Fruit fly (Drosophila melanogaster) whole organism, prepupa: Measurements from ENCODE around the gene CG42371.

ENCODE experiments used
- Blimp-1 ChIP-seq: fragments of 200-800 bp; sonication (Bioruptor generic); optimal IDR thresholded peaks from 3 replicates; lab custom pipeline; 2017; ENCODE audit warnings: missing biosample characterization, missing genetic modification characterization, mild to moderate bottlenecking, moderate library complexity, missing genetic modification reagents
- CG10631 ChIP-seq: fragments of 200-800 bp; sonication (Bioruptor generic); optimal IDR thresholded peaks from 2 replicates; lab custom pipeline; 2016; ENCODE audit warnings: missing biosample characterization, missing genetic modification characterization
- CG10669 ChIP-seq: fragments of 200-800 bp; sonication (Bioruptor generic); optimal IDR thresholded peaks from 3 replicates; lab custom pipeline; 2018; ENCODE audit warnings: missing biosample characterization, mild to moderate bottlenecking, missing genetic modification characterization, moderate library complexity
- CG11294 ChIP-seq: fragments of 200-800 bp; sonication (Bioruptor generic); IDR thresholded peaks from 2 replicates; pipeline ENCODE4 v1.3.6; 2022; ENCODE audit warnings: missing biosample characterization, missing genetic modification characterization
- CG11762 ChIP-seq: fragments of 200-800 bp; sonication (Bioruptor generic); optimal IDR thresholded peaks from 3 replicates; lab custom pipeline; 2016; ENCODE audit warnings: missing biosample characterization, missing genetic modification characterization; ENCODE audit not compliant: insufficient read depth
- CG11902 ChIP-seq: fragments of 200-800 bp; sonication (Bioruptor generic); optimal IDR thresholded peaks from 3 replicates; lab custom pipeline; 2016; ENCODE audit warnings: missing biosample characterization, missing genetic modification characterization
- CG15336 ChIP-seq: fragments of 200-800 bp; sonication (Bioruptor generic); IDR thresholded peaks from 2 replicates; pipeline ENCODE4 v1.3.6; 2022; ENCODE audit warnings: missing biosample characterization, missing genetic modification characterization
- CG1621 ChIP-seq: fragments of 200-800 bp; sonication (Bioruptor generic); optimal IDR thresholded peaks from 3 replicates; lab custom pipeline; 2018; ENCODE audit warnings: missing biosample characterization, mild to moderate bottlenecking, missing genetic modification characterization
- CG3032 ChIP-seq: fragments of 200-800 bp; optimal IDR thresholded peaks from 2 replicates; lab custom pipeline; 2019; ENCODE audit warnings: missing biosample characterization, mild to moderate bottlenecking, missing genetic modification characterization, moderate library complexity
- CG32006 ChIP-seq: fragments of 200-800 bp; sonication (Bioruptor generic); optimal IDR thresholded peaks from 3 replicates; lab custom pipeline; 2017; ENCODE audit warnings: missing biosample characterization, mild to moderate bottlenecking, missing genetic modification characterization
- CG34406 ChIP-seq: fragments of 200-800 bp; sonication (Bioruptor generic); optimal IDR thresholded peaks from 3 replicates; lab custom pipeline; 2016; ENCODE audit warnings: missing biosample characterization, missing genetic modification characterization
- CG3919 ChIP-seq: fragments of 200-800 bp; sonication (Bioruptor generic); optimal IDR thresholded peaks from 3 replicates; lab custom pipeline; 2016; ENCODE audit warnings: missing biosample characterization, missing genetic modification characterization
- CG4318 ChIP-seq: fragments of 200-800 bp; sonication (Bioruptor generic); optimal IDR thresholded peaks from 3 replicates; lab custom pipeline; 2017; ENCODE audit warnings: missing biosample characterization, mild to moderate bottlenecking, missing genetic modification characterization
- CG6163 ChIP-seq: fragments of 200-800 bp; sonication (Bioruptor generic); IDR thresholded peaks from 3 replicates; pipeline ENCODE4 v1.3.6; 2022; ENCODE audit warnings: missing biosample characterization, missing genetic modification characterization
- CG6276 ChIP-seq: fragments of 200-800 bp; sonication (Bioruptor generic); optimal IDR thresholded peaks from 2 replicates; lab custom pipeline; 2017; ENCODE audit warnings: missing biosample characterization, mild to moderate bottlenecking, missing genetic modification characterization
- CG6792 ChIP-seq: fragments of 200-800 bp; sonication (Bioruptor generic); optimal IDR thresholded peaks from 3 replicates; lab custom pipeline; 2016; ENCODE audit warnings: missing biosample characterization, missing genetic modification characterization
- CG6808 ChIP-seq: fragments of 200-800 bp; sonication (Bioruptor generic); optimal IDR thresholded peaks from 3 replicates; lab custom pipeline; 2017; ENCODE audit warnings: missing biosample characterization, missing genetic modification characterization, mild to moderate bottlenecking, moderate library complexity, missing genetic modification reagents
- CG6854 ChIP-seq: fragments of 200-800 bp; sonication (Bioruptor generic); optimal IDR thresholded peaks from 2 replicates; lab custom pipeline; 2017; ENCODE audit warnings: missing biosample characterization, mild to moderate bottlenecking, missing genetic modification characterization
- CG7368 ChIP-seq: fragments of 200-800 bp; sonication (Bioruptor generic); optimal IDR thresholded peaks from 3 replicates; lab custom pipeline; 2016; ENCODE audit warnings: missing biosample characterization, missing genetic modification characterization
- CG8119 ChIP-seq: fragments of 200-800 bp; sonication (Bioruptor generic); IDR thresholded peaks from 3 replicates; pipeline ENCODE4 v1.3.6; 2022; ENCODE audit warnings: missing biosample characterization, missing genetic modification characterization
- CG8319 ChIP-seq: fragments of 200-800 bp; sonication (Bioruptor generic); optimal IDR thresholded peaks from 3 replicates; lab custom pipeline; 2016; ENCODE audit warnings: missing biosample characterization, missing genetic modification characterization
- CG8632 ChIP-seq: fragments of 200-800 bp; sonication (Bioruptor generic); optimal IDR thresholded peaks from 3 replicates; lab custom pipeline; 2016; ENCODE audit warnings: missing biosample characterization, missing genetic modification characterization
- CG9139 ChIP-seq: fragments of 200-800 bp; sonication (Bioruptor generic); optimal IDR thresholded peaks from 3 replicates; lab custom pipeline; 2017; ENCODE audit warnings: missing biosample characterization, mild to moderate bottlenecking, missing genetic modification characterization
- Eip75B ChIP-seq: fragments of 200-800 bp; sonication (Bioruptor generic); optimal IDR thresholded peaks from 3 replicates; lab custom pipeline; 2016; ENCODE audit warnings: missing biosample characterization, missing genetic modification characterization
- Eip78C ChIP-seq: fragments of 200-800 bp; sonication (Bioruptor generic); peaks from one replicate; lab custom pipeline; 2016; ENCODE audit warnings: missing biosample characterization, missing genetic modification characterization
- Ets21C ChIP-seq: fragments of 200-800 bp; sonication (Bioruptor generic); optimal IDR thresholded peaks from 3 replicates; lab custom pipeline; 2016; ENCODE audit warnings: missing biosample characterization, missing genetic modification characterization
- Ets96B ChIP-seq: fragments of 200-800 bp; optimal IDR thresholded peaks from 2 replicates; lab custom pipeline; 2019; ENCODE audit warnings: missing biosample characterization, mild to moderate bottlenecking, missing genetic modification characterization, moderate library complexity
- Gug ChIP-seq: fragments of 200-800 bp; sonication (Bioruptor generic); IDR thresholded peaks from 2 replicates; pipeline ENCODE4 v1.3.6; 2022; ENCODE audit warnings: missing biosample characterization, missing genetic modification characterization
- Hr38 ChIP-seq: sonication (Bioruptor generic); optimal IDR thresholded peaks from 2 replicates; lab custom pipeline; 2016; ENCODE audit warnings: missing biosample characterization, missing genetic modification characterization
- Hr39 ChIP-seq: fragments of 200-800 bp; sonication (Bioruptor generic); optimal IDR thresholded peaks from 2 replicates; lab custom pipeline; 2016; ENCODE audit warnings: missing biosample characterization, missing genetic modification characterization
- Lpt ChIP-seq: fragments of 200-800 bp; sonication (Bioruptor generic); optimal IDR thresholded peaks from 3 replicates; lab custom pipeline; 2016; ENCODE audit warnings: missing biosample characterization, missing genetic modification characterization
- OdsH ChIP-seq: fragments of 200-800 bp; sonication (Bioruptor generic); optimal IDR thresholded peaks from 3 replicates; lab custom pipeline; 2016; ENCODE audit warnings: missing biosample characterization, missing genetic modification characterization
- Smox ChIP-seq: fragments of 200-800 bp; sonication (Bioruptor generic); optimal IDR thresholded peaks from 3 replicates; lab custom pipeline; 2016; ENCODE audit warnings: missing biosample characterization, missing genetic modification characterization
- Sox102F ChIP-seq: fragments of 200-800 bp; sonication (Bioruptor generic); optimal IDR thresholded peaks from 2 replicates; lab custom pipeline; 2016; ENCODE audit warnings: missing biosample characterization, mild to moderate bottlenecking, missing genetic modification characterization
- Sox14 ChIP-seq: fragments of 200-800 bp; sonication (Bioruptor generic); optimal IDR thresholded peaks from 3 replicates; lab custom pipeline; 2016; ENCODE audit warnings: missing biosample characterization, missing genetic modification characterization
- achi ChIP-seq: fragments of 200-800 bp; sonication (Bioruptor generic); optimal IDR thresholded peaks from 3 replicates; lab custom pipeline; 2016; ENCODE audit warnings: missing biosample characterization, missing genetic modification characterization
- acj6 ChIP-seq: fragments of 200-800 bp; sonication (Bioruptor generic); optimal IDR thresholded peaks from 3 replicates; lab custom pipeline; 2016; ENCODE audit warnings: missing biosample characterization, missing genetic modification characterization
- cyc ChIP-seq: fragments of 200-800 bp; sonication (Bioruptor generic); optimal IDR thresholded peaks from 3 replicates; lab custom pipeline; 2016; ENCODE audit warnings: missing biosample characterization, missing genetic modification characterization
- dsx ChIP-seq: fragments of 200-800 bp; optimal IDR thresholded peaks from 3 replicates; lab custom pipeline; 2019; ENCODE audit warnings: missing biosample characterization, mild to moderate bottlenecking, missing genetic modification characterization, moderate library complexity; ENCODE audit not compliant: poor library complexity, severe bottlenecking
- eg ChIP-seq: fragments of 200-800 bp; sonication (Bioruptor generic); IDR thresholded peaks from 3 replicates; pipeline ENCODE4 v1.3.6; 2022; ENCODE audit warnings: missing biosample characterization, missing genetic modification characterization
- esn ChIP-seq: fragments of 200-800 bp; sonication (Bioruptor generic); optimal IDR thresholded peaks from 2 replicates; lab custom pipeline; 2016; ENCODE audit warnings: missing biosample characterization, mild to moderate bottlenecking, missing genetic modification characterization, moderate library complexity
- fd59A ChIP-seq: fragments of 200-800 bp; sonication (Bioruptor generic); optimal IDR thresholded peaks from 2 replicates; lab custom pipeline; 2017; ENCODE audit warnings: missing biosample characterization, mild to moderate bottlenecking, missing genetic modification characterization, missing genetic modification reagents
- fd85E ChIP-seq: fragments of 200-800 bp; sonication (Bioruptor generic); optimal IDR thresholded peaks from 3 replicates; lab custom pipeline; 2016; ENCODE audit warnings: missing biosample characterization, missing genetic modification characterization
- fkh ChIP-seq: fragments of 200-800 bp; sonication (Bioruptor generic); optimal IDR thresholded peaks from 3 replicates; lab custom pipeline; 2017; ENCODE audit warnings: missing biosample characterization, mild to moderate bottlenecking, missing genetic modification characterization, moderate library complexity
- lz ChIP-seq: fragments of 200-800 bp; sonication (Bioruptor generic); optimal IDR thresholded peaks from 3 replicates; lab custom pipeline; 2016; ENCODE audit warnings: missing biosample characterization, missing genetic modification characterization
- net ChIP-seq: fragments of 200-800 bp; sonication (Bioruptor generic); optimal IDR thresholded peaks from 3 replicates; lab custom pipeline; 2016; ENCODE audit warnings: missing biosample characterization, missing genetic modification characterization
- pdm3 ChIP-seq: fragments of 200-800 bp; sonication (Bioruptor generic); optimal IDR thresholded peaks from 3 replicates; lab custom pipeline; 2016; ENCODE audit warnings: missing biosample characterization, missing genetic modification characterization
- salr ChIP-seq, 2 experiments: fragments of 200-800 bp; sonication (Bioruptor generic); optimal IDR thresholded peaks; 3 replicates each; lab custom pipeline; 2016 to 2018; ENCODE audit warnings: missing biosample characterization in 2 of 2, missing genetic modification characterization in 2 of 2, mild to moderate bottlenecking in 1 of 2
- ss ChIP-seq, 2 experiments: fragments of 200-800 bp; sonication (Bioruptor generic); optimal IDR thresholded peaks; 2 replicates in 1 of 2; 3 replicates in 1 of 2; lab custom pipeline; 2017 to 2018; ENCODE audit warnings: mild to moderate bottlenecking in 2 of 2, missing biosample characterization in 2 of 2, missing genetic modification characterization in 2 of 2, moderate library complexity in 1 of 2
- svp ChIP-seq: fragments of 200-800 bp; sonication (Bioruptor generic); peaks from one replicate; lab custom pipeline; 2016; ENCODE audit warnings: missing biosample characterization, missing genetic modification characterization
- topi ChIP-seq: fragments of 200-800 bp; sonication (Bioruptor generic); optimal IDR thresholded peaks from 3 replicates; lab custom pipeline; 2016; ENCODE audit warnings: missing biosample characterization, missing genetic modification characterization
- vri ChIP-seq: fragments of 200-800 bp; sonication (Bioruptor generic); optimal IDR thresholded peaks from 3 replicates; lab custom pipeline; 2016; ENCODE audit warnings: missing biosample characterization, mild to moderate bottlenecking, missing genetic modification characterization

The CG42371 gene

DNA sequence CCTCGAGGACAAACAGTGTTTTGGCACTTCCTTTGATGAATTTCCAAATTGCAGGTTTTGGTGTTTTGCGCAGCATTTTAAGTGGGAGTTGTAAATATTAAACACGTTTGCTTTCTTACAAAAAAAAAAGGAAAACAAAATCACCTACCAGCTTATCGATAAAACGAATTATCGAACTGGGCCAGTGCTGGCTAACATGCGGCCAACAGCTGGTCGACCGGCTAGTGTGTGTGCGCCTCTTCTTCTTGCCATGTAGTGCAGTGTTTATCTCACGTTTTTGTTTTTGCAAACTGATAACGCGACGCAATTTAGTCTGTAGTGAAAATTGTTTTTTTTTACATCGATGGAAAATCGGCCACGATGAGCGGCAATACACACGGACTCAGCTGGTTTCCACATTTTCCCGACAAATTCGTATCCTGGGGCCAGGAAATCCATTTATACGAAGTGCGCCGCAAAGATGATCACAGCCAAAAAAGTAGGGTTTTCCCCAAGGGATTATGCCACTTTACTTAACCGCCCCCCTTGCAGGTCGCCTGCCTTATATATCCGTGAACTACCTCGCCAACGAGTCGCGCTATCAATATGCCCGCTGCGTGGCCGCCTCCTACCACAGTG lies at the start of gene CG42371, which contains the start of the genes CG15386 and mio:
Gene CG42371, minus strand, starts transcription at position 180 of the 618 bp plus-strand sequence.
Gene CG15386, minus strand, starts transcription at position 180 of the 618 bp plus-strand sequence.
Gene mio, plus strand, starts transcription at position 224 of the 618 bp plus-strand sequence.
- TF ChIP-seq OdsH (no peak), salr (GFP tag; optimal IDR thresholded peaks at IDR 0.05; lab: Kevin White, UChicago) (no peak), CG11294 (GFP tag; lab: Robert Waterston, UW) (no peak), achi (GFP tag; lab: Kevin White, UChicago) (no peak), CG7368 (no peak), Blimp-1 (GFP tag; lab: Kevin White, UChicago) (no peak), acj6 (no peak), CG11762 (GFP tag; lab: Kevin White, UChicago) (no peak), CG3919 (GFP tag; lab: Kevin White, UChicago) (no peak), CG9139 (GFP tag; lab: Kevin White, UChicago) (no peak), Smox (GFP tag; lab: Kevin White, UChicago) (no peak), CG11902 (GFP tag; lab: Kevin White, UChicago) (no peak), net (no peak), esn (GFP tag; lab: Kevin White, UChicago) (peak; percentile 42), topi (peak; percentile 38), CG6808 (no peak), CG34406 (no peak), CG10669 (no peak), Hr39 (GFP tag; lab: Kevin White, UChicago) (no peak), CG8632 (GFP tag; lab: Kevin White, UChicago) (no peak), CG8119 (no peak), Eip78C (GFP tag; lab: Kevin White, UChicago) (peak; percentile 59), Sox14 (GFP tag; lab: Kevin White, UChicago) (peak; percentile 30), CG4318 (no peak), CG6792 (GFP tag; lab: Kevin White, UChicago) (no peak), CG6276 (GFP tag; lab: Kevin White, UChicago) (no peak), Ets21C (no peak), cyc (peak; percentile 1), Lpt (GFP tag; lab: Kevin White, UChicago) (no peak), CG3032 (tag; lab: Kevin White, UChicago) (peak; percentile 5), ss (GFP tag; optimal IDR thresholded peaks at IDR 0.05; lab: Kevin White, UChicago) (peak in 1 of 2 experiments; percentile 51), CG6854 (GFP tag; lab: Kevin White, UChicago) (peak; percentile 11), fd59A (GFP tag; lab: Kevin White, UChicago) (no peak), CG8319 (GFP tag; lab: Kevin White, UChicago) (no peak), eg (GFP tag; lab: Robert Waterston, UW) (no peak), lz (GFP tag; lab: Kevin White, UChicago) (no peak), Eip75B (GFP tag; lab: Kevin White, UChicago) (no peak), CG15336 (GFP tag; lab: Robert Waterston, UW) (no peak), CG6163 (no peak), fkh (peak; percentile 35), fd85E (GFP tag; lab: Kevin White, UChicago) (no peak), svp (GFP tag; lab: Kevin White, UChicago) (no peak), CG1621 (tag; lab: Kevin White, UChicago) (no peak), Sox102F (no peak), CG10631 (GFP tag; lab: Kevin White, UChicago) (no peak), Ets96B (tag; lab: Kevin White, UChicago) (peak; percentile 11), Gug (GFP tag; lab: Robert Waterston, UW) (no peak), vri (no peak), pdm3 (no peak), Hr38 (GFP tag; lab: Kevin White, UChicago) (no peak), dsx (GFP tag; lab: Kevin White, UChicago) (no peak), CG32006 (no peak)
